Fruit fly (Drosophila melanogaster) whole organism, embryonic: ENCODE measurements around the gene Ubi-p63E.

Experiments
- Atf3 ChIP-seq: fragments of 200-800 bp; sonication (Bioruptor generic); optimal IDR thresholded peaks from 3 replicates; lab custom pipeline; 2016; ENCODE audit warnings: missing biosample characterization, missing genetic modification characterization
- Awh ChIP-seq: fragments of 200-800 bp; sonication (Bioruptor generic); IDR thresholded peaks from 2 replicates; pipeline ENCODE4, ENCODE4 v1.3.6; 2022; ENCODE audit warnings: missing biosample characterization, missing genetic modification characterization
- CG10209 ChIP-seq: fragments of 200-800 bp; sonication (Bioruptor generic); optimal IDR thresholded peaks from 3 replicates; lab custom pipeline; 2017; ENCODE audit warnings: missing biosample characterization, mild to moderate bottlenecking, missing genetic modification characterization, missing genetic modification reagents
- CG11247 ChIP-seq: fragments of 200-800 bp; sonication (Bioruptor generic); IDR thresholded peaks from 2 replicates; pipeline ENCODE4 v1.3.6; 2022; ENCODE audit warnings: missing biosample characterization, missing genetic modification characterization
- CG12155 ChIP-seq: fragments of 200-800 bp; sonication (Bioruptor generic); optimal IDR thresholded peaks from 3 replicates; lab custom pipeline; 2016; ENCODE audit warnings: missing biosample characterization, missing genetic modification characterization
- CG14710 ChIP-seq: fragments of 200-800 bp; sonication (Bioruptor generic); optimal IDR thresholded peaks from 3 replicates; lab custom pipeline; 2019; ENCODE audit warnings: missing biosample characterization, mild to moderate bottlenecking, missing genetic modification characterization, moderate library complexity
- CG16813 ChIP-seq: fragments of 200-800 bp; sonication (Bioruptor generic); IDR thresholded peaks from 3 replicates; pipeline ENCODE4 v1.3.6; 2022; ENCODE audit warnings: missing biosample characterization, missing genetic modification characterization; ENCODE audit not compliant: partially characterized antibody
- CG16815 ChIP-seq: fragments of 200-800 bp; sonication (Bioruptor generic); optimal IDR thresholded peaks from 3 replicates; lab custom pipeline; 2017; ENCODE audit warnings: missing biosample characterization, mild to moderate bottlenecking, missing genetic modification characterization
- CG17568 ChIP-seq: fragments of 200-800 bp; sonication (Bioruptor generic); optimal IDR thresholded peaks from 2 replicates; lab custom pipeline; 2018; ENCODE audit warnings: missing biosample characterization, mild to moderate bottlenecking, missing genetic modification characterization, moderate library complexity
- CG17912 ChIP-seq: fragments of 200-800 bp; sonication (Bioruptor generic); optimal IDR thresholded peaks from 2 replicates; lab custom pipeline; 2018; ENCODE audit warnings: missing biosample characterization, mild to moderate bottlenecking, missing genetic modification characterization
- CG2129 ChIP-seq: fragments of 200-800 bp; sonication (Bioruptor generic); IDR thresholded peaks from 2 replicates; pipeline ENCODE4 v1.3.6; 2022; ENCODE audit warnings: missing biosample characterization, missing genetic modification characterization; ENCODE audit not compliant: partially characterized antibody
- CG30403 ChIP-seq: fragments of 200-800 bp; sonication (Bioruptor generic); optimal IDR thresholded peaks from 3 replicates; lab custom pipeline; 2016; ENCODE audit warnings: missing biosample characterization, missing genetic modification characterization
- CG32532 ChIP-seq: fragments of 200-800 bp; sonication (Bioruptor generic); IDR thresholded peaks from 2 replicates; pipeline ENCODE4 v1.3.6; 2022; ENCODE audit warnings: missing biosample characterization, missing genetic modification characterization
- CG34422 ChIP-seq: fragments of 200-800 bp; sonication (Bioruptor generic); IDR thresholded peaks from 3 replicates; pipeline ENCODE4 v1.3.6; 2022; ENCODE audit warnings: missing biosample characterization, missing genetic modification characterization
- CG3838 ChIP-seq: fragments of 200-800 bp; sonication (Bioruptor generic); optimal IDR thresholded peaks from 3 replicates; lab custom pipeline; 2016; ENCODE audit warnings: missing biosample characterization, missing genetic modification characterization
- CG3995 ChIP-seq: fragments of 200-800 bp; sonication (Bioruptor generic); optimal IDR thresholded peaks from 3 replicates; lab custom pipeline; 2016; ENCODE audit warnings: missing biosample characterization, missing genetic modification characterization
- CG6175 ChIP-seq: fragments of 200-800 bp; sonication (Bioruptor generic); IDR thresholded peaks from 3 replicates; pipeline ENCODE4 v1.3.6; 2022; ENCODE audit warnings: missing biosample characterization, missing genetic modification characterization
- CG8089 ChIP-seq: fragments of 200-800 bp; sonication (Bioruptor generic); optimal IDR thresholded peaks from 3 replicates; lab custom pipeline; 2016; ENCODE audit warnings: missing biosample characterization, missing genetic modification characterization
- D ChIP-seq, 2 experiments: fragments of 200-800 bp in 1 of 2; fragments of >200 bp in 1 of 2; sonication (Bioruptor generic) in 1 of 2; optimal IDR thresholded peaks; 2 replicates in 1 of 2; 3 replicates in 1 of 2; lab custom pipeline; 2017; ENCODE audit warnings: mild to moderate bottlenecking in 1 of 2, missing biosample characterization in 1 of 2, missing genetic modification characterization in 1 of 2, missing genetic modification reagents in 1 of 2
- Dip2 ChIP-seq: fragments of 200-800 bp; sonication (Bioruptor generic); IDR thresholded peaks from 2 replicates; pipeline ENCODE4 v1.3.6; 2022; ENCODE audit warnings: missing biosample characterization, missing genetic modification characterization
- Doc3 ChIP-seq: fragments of 200-800 bp; sonication (Bioruptor generic); IDR thresholded peaks from 3 replicates; pipeline ENCODE4 v1.3.6; 2022; ENCODE audit warnings: missing biosample characterization, missing genetic modification characterization; ENCODE audit not compliant: partially characterized antibody
- Dref ChIP-seq: fragments of 200-800 bp; sonication (Bioruptor generic); IDR thresholded peaks from 2 replicates; pipeline ENCODE4 v1.3.6; 2022; ENCODE audit warnings: missing biosample characterization, missing genetic modification characterization
- Ets97D ChIP-seq: fragments of 200-800 bp; sonication (Bioruptor generic); optimal IDR thresholded peaks from 3 replicates; lab custom pipeline; 2016; ENCODE audit warnings: missing biosample characterization, missing genetic modification characterization
- Hr3 ChIP-seq: fragments of 200-800 bp; sonication (Bioruptor generic); optimal IDR thresholded peaks from 3 replicates; lab custom pipeline; 2016; ENCODE audit warnings: missing biosample characterization, missing genetic modification characterization
- Hr51 ChIP-seq, 2 experiments: fragments of 200-800 bp; sonication (Bioruptor generic); optimal IDR thresholded peaks; 2 replicates in 1 of 2; 3 replicates in 1 of 2; lab custom pipeline; 2016 to 2018; ENCODE audit warnings: missing biosample characterization in 2 of 2, missing genetic modification characterization in 2 of 2, mild to moderate bottlenecking in 1 of 2, moderate library complexity in 1 of 2
- Hr78 ChIP-seq, 2 experiments: fragments of 200-800 bp in 1 of 2; fragments of >200 bp in 1 of 2; sonication (Bioruptor generic) in 1 of 2; optimal IDR thresholded peaks; 2 replicates each; lab custom pipeline; 2017 to 2019; ENCODE audit warnings: missing biosample characterization in 2 of 2, missing genetic modification characterization in 2 of 2, mild to moderate bottlenecking in 1 of 2, moderate library complexity in 1 of 2
- MTF-1 ChIP-seq: fragments of 200-800 bp; sonication (Bioruptor generic); optimal IDR thresholded peaks from 2 replicates; lab custom pipeline; 2018; ENCODE audit warnings: missing biosample characterization, mild to moderate bottlenecking, missing genetic modification characterization, borderline replicate concordance
- NC2α ChIP-seq: fragments of 200-800 bp; sonication (Bioruptor generic); optimal IDR thresholded peaks from 2 replicates; lab custom pipeline; 2016; ENCODE audit warnings: missing biosample characterization, missing genetic modification characterization
- Nf-YB ChIP-seq: fragments of 200-800 bp; sonication (Bioruptor generic); optimal IDR thresholded peaks from 3 replicates; lab custom pipeline; 2019; ENCODE audit warnings: missing biosample characterization, mild to moderate bottlenecking, missing genetic modification characterization, moderate library complexity
- Nf-YC ChIP-seq: fragments of 200-800 bp; optimal IDR thresholded peaks from 3 replicates; lab custom pipeline; 2019; ENCODE audit warnings: missing biosample characterization, mild to moderate bottlenecking, missing genetic modification characterization, moderate library complexity
- Oaz ChIP-seq: fragments of 200-800 bp; sonication (Bioruptor generic); IDR thresholded peaks from 2 replicates; pipeline ENCODE4 v1.3.6; 2022; ENCODE audit warnings: missing biosample characterization, missing genetic modification characterization
- Rx ChIP-seq: fragments of 200-800 bp; sonication (Bioruptor generic); IDR thresholded peaks from 2 replicates; pipeline ENCODE4 v1.3.6; 2022; ENCODE audit warnings: missing biosample characterization, missing genetic modification characterization
- Tbp ChIP-seq: fragments of >200 bp; optimal IDR thresholded peaks from 2 replicates; lab custom pipeline; 2018; ENCODE audit warnings: missing biosample characterization, missing genetic modification characterization
- YL-1 ChIP-seq: fragments of 200-800 bp; sonication (Bioruptor generic); optimal IDR thresholded peaks from 3 replicates; lab custom pipeline; 2017; ENCODE audit warnings: missing biosample characterization, mild to moderate bottlenecking, missing genetic modification characterization
- abd-A ChIP-seq: fragments of 200-800 bp; sonication (Bioruptor generic); optimal IDR thresholded peaks from 3 replicates; lab custom pipeline; 2019; ENCODE audit warnings: missing biosample characterization, mild to moderate bottlenecking, missing genetic modification characterization, moderate library complexity
- cg ChIP-seq: fragments of 200-800 bp; sonication (Bioruptor generic); optimal IDR thresholded peaks from 3 replicates; lab custom pipeline; 2019; ENCODE audit warnings: missing biosample characterization, mild to moderate bottlenecking, missing genetic modification characterization, moderate library complexity
- dmrt99B ChIP-seq: fragments of 200-800 bp; sonication (Bioruptor generic); optimal IDR thresholded peaks from 2 replicates; lab custom pipeline; 2018; ENCODE audit warnings: missing biosample characterization, mild to moderate bottlenecking, missing genetic modification characterization, moderate library complexity
- dysf ChIP-seq: fragments of 200-800 bp; sonication (Bioruptor generic); IDR thresholded peaks from 3 replicates; pipeline ENCODE4 v1.3.6; 2022; ENCODE audit warnings: missing biosample characterization, missing genetic modification characterization
- emc ChIP-seq: fragments of 200-800 bp; sonication (Bioruptor generic); optimal IDR thresholded peaks from 2 replicates; lab custom pipeline; 2016; ENCODE audit warnings: missing biosample characterization, missing genetic modification characterization
- inv ChIP-seq: fragments of 200-800 bp; sonication (Bioruptor generic); IDR thresholded peaks from 2 replicates; pipeline ENCODE4 v1.3.6; 2022; ENCODE audit warnings: missing biosample characterization, missing genetic modification characterization; ENCODE audit not compliant: partially characterized antibody
- jing ChIP-seq: fragments of 200-800 bp; sonication (Bioruptor generic); optimal IDR thresholded peaks from 2 replicates; lab custom pipeline; 2018; ENCODE audit warnings: missing biosample characterization, mild to moderate bottlenecking, missing genetic modification characterization
- knrl ChIP-seq: fragments of 200-800 bp; sonication (Bioruptor generic); IDR thresholded peaks from 3 replicates; pipeline ENCODE4 v1.3.6; 2022; ENCODE audit warnings: missing biosample characterization, missing genetic modification characterization; ENCODE audit not compliant: partially characterized antibody
- otp ChIP-seq: fragments of 200-800 bp; sonication (Bioruptor generic); IDR thresholded peaks from 3 replicates; pipeline ENCODE4, ENCODE4 v1.3.6; 2022; ENCODE audit warnings: missing biosample characterization, missing genetic modification characterization
- row ChIP-seq: fragments of 200-800 bp; sonication (Bioruptor generic); IDR thresholded peaks from 3 replicates; pipeline ENCODE4 v1.3.6; 2022; ENCODE audit warnings: missing biosample characterization, missing genetic modification characterization
- sisA ChIP-seq: fragments of 200-800 bp; sonication (Bioruptor generic); IDR thresholded peaks from 2 replicates; pipeline ENCODE4 v1.3.6; 2022; ENCODE audit warnings: missing biosample characterization, missing genetic modification characterization
- ssp ChIP-seq: fragments of 200-800 bp; sonication (Bioruptor generic); IDR thresholded peaks from 2 replicates; pipeline ENCODE4 v1.3.6; 2022; ENCODE audit warnings: missing biosample characterization, missing genetic modification characterization
- stc ChIP-seq: fragments of 200-800 bp; sonication (Bioruptor generic); IDR thresholded peaks from 2 replicates; pipeline ENCODE4 v1.3.6; 2022; ENCODE audit warnings: missing biosample characterization, missing genetic modification characterization
- stwl ChIP-seq: fragments of 200-800 bp; sonication (Bioruptor generic); optimal IDR thresholded peaks from 3 replicates; lab custom pipeline; 2018; ENCODE audit warnings: missing biosample characterization, mild to moderate bottlenecking, missing genetic modification characterization, moderate library complexity
- trem ChIP-seq: fragments of 200-800 bp; optimal IDR thresholded peaks from 3 replicates; lab custom pipeline; 2019; ENCODE audit warnings: missing biosample characterization, mild to moderate bottlenecking, missing genetic modification characterization, moderate library complexity
- tup ChIP-seq: fragments of 200-800 bp; sonication (Bioruptor generic); optimal IDR thresholded peaks from 2 replicates; lab custom pipeline; 2016; ENCODE audit warnings: missing biosample characterization, mild to moderate bottlenecking, missing genetic modification characterization, moderate library complexity
- unpg ChIP-seq: fragments of 200-800 bp; sonication (Bioruptor generic); optimal IDR thresholded peaks from 3 replicates; lab custom pipeline; 2018; ENCODE audit warnings: missing biosample characterization, mild to moderate bottlenecking, missing genetic modification characterization, moderate library complexity

The Ubi-p63E gene

dm6 chr3L:3937806-3938205, 34.8 kb upstream of the Ubi-p63E start, which contains the start of gene CG10866 (continued):
- TF ChIP-seq dmrt99B (tag; lab: Kevin White, UChicago), result no peak
- no peak for TF ChIP-seq tup (GFP tag; lab: Kevin White, UChicago)
- TF ChIP-seq Hr3 (GFP tag; lab: Kevin White, UChicago), result no peak
- TF ChIP-seq YL-1 (GFP tag; lab: Kevin White, UChicago), result no peak
- TF ChIP-seq Hr51 (GFP tag; optimal IDR thresholded peaks at IDR 0.05; lab: Kevin White, UChicago), result no peak
- TF ChIP-seq CG30403 (GFP tag; lab: Kevin White, UChicago), result no peak
- TF ChIP-seq NC2α (GFP tag; lab: Kevin White, UChicago), result no peak
- peak; percentile 80 for TF ChIP-seq knrl (GFP tag; lab: Robert Waterston, UW)
- no peak for TF ChIP-seq Atf3 (GFP tag; lab: Kevin White, UChicago)
- no peak for TF ChIP-seq CG6175 (GFP tag; lab: Robert Waterston, UW)
- no peak for TF ChIP-seq Rx (GFP tag; lab: Robert Waterston, UW)
- TF ChIP-seq CG16815, result no peak
- no peak for TF ChIP-seq abd-A
- peak; percentile 78 for TF ChIP-seq inv (GFP tag; lab: Robert Waterston, UW)
- no peak for TF ChIP-seq CG34422 (GFP tag; lab: Robert Waterston, UW)
- TF ChIP-seq Ets97D, result peak; percentile 30
- TF ChIP-seq Oaz (GFP tag; lab: Robert Waterston, UW), result no peak
- peak; percentile 95 for TF ChIP-seq CG3995 (GFP tag; lab: Kevin White, UChicago)
- TF ChIP-seq Hr78 (GFP tag; optimal IDR thresholded peaks at IDR 0.05; lab: Kevin White, UChicago), result no peak
- no peak for TF ChIP-seq emc (GFP tag; lab: Kevin White, UChicago)
- TF ChIP-seq Doc3 (GFP tag; lab: Robert Waterston, UW), result peak; percentile 86
- TF ChIP-seq Tbp (GFP tag; lab: Kevin White, UChicago), result no peak
- no peak for TF ChIP-seq CG32532 (GFP tag; lab: Robert Waterston, UW)
- no peak for TF ChIP-seq Nf-YB (GFP tag; lab: Kevin White, UChicago)
- TF ChIP-seq MTF-1, result no peak
- no peak for TF ChIP-seq CG8089 (GFP tag; lab: Kevin White, UChicago)
- TF ChIP-seq dysf, result no peak
- TF ChIP-seq unpg, result no peak
- no peak for TF ChIP-seq stc (GFP tag; lab: Robert Waterston, UW)
- TF ChIP-seq jing (GFP tag; lab: Kevin White, UChicago), result no peak
- TF ChIP-seq stwl (tag; lab: Kevin White, UChicago), result peak; percentile 87
- no peak for TF ChIP-seq CG3838 (GFP tag; lab: Kevin White, UChicago)
- peak; percentile 6 for TF ChIP-seq trem
- peak; percentile 36 for TF ChIP-seq CG14710 (tag; lab: Kevin White, UChicago)
- TF ChIP-seq CG11247 (GFP tag; lab: Robert Waterston, UW), result no peak
- no peak for TF ChIP-seq sisA (GFP tag; lab: Robert Waterston, UW)
- TF ChIP-seq CG12155 (GFP tag; lab: Kevin White, UChicago), result peak; percentile 23
- peak; percentile 84 for TF ChIP-seq CG16813 (GFP tag; lab: Robert Waterston, UW)
- TF ChIP-seq Dip2 (GFP tag; lab: Robert Waterston, UW), result no peak
- peak; percentile 19; the same call in 1 of the 3 replicates for TF ChIP-seq row (GFP tag; lab: Robert Waterston, UW)
- TF ChIP-seq otp (GFP tag; lab: Robert Waterston, UW), result no peak
- TF ChIP-seq CG2129 (GFP tag; lab: Robert Waterston, UW), result peak; percentile 64
- no peak for TF ChIP-seq Nf-YC (tag; lab: Kevin White, UChicago)
- no peak for TF ChIP-seq CG10209 (GFP tag; lab: Kevin White, UChicago)
- no peak for TF ChIP-seq CG17912
- peak; percentile 79 for TF ChIP-seq Dref (GFP tag; lab: Robert Waterston, UW)
- no peak for TF ChIP-seq Awh (GFP tag; lab: Robert Waterston, UW)
- TF ChIP-seq ssp (GFP tag; lab: Robert Waterston, UW), result no peak
- TF ChIP-seq D (optimal IDR thresholded peaks at IDR 0.05; lab: Kevin White, UChicago), result no peak
- TF ChIP-seq D (GFP tag; optimal IDR thresholded peaks at IDR 0.05; lab: Kevin White, UChicago), result no peak
- no peak for TF ChIP-seq CG17568 (GFP tag; lab: Kevin White, UChicago)
- no peak for TF ChIP-seq cg (GFP tag; lab: Kevin White, UChicago)
